Worm (Caenorhabditis elegans) whole organism, midembryonic: ENCODE measurements around the gene clec-238.
"Not testable (repeated sequence)": the region's sequence is repeated elsewhere in the genome, so short reads cannot be mapped to it uniquely, and the experiment has no call there.

ENCODE experiments used
- flt-1 ChIP-seq: fragments of 200-800 bp; sonication (Bioruptor generic); IDR thresholded peaks from 2 replicates; pipeline ENCODE4 v1.3.6; 2022; ENCODE audit warnings: missing genetic modification characterization, missing compliant biosample characterization
- med-1 ChIP-seq: sonication (generic microtip); optimal IDR thresholded peaks from 2 replicates; lab custom pipeline; 2017; ENCODE audit warnings: missing genetic modification characterization, mild to moderate bottlenecking, missing compliant biosample characterization, antibody characterized with exemption, missing genetic modification reagents; ENCODE audit not compliant: insufficient read depth

DNA sequence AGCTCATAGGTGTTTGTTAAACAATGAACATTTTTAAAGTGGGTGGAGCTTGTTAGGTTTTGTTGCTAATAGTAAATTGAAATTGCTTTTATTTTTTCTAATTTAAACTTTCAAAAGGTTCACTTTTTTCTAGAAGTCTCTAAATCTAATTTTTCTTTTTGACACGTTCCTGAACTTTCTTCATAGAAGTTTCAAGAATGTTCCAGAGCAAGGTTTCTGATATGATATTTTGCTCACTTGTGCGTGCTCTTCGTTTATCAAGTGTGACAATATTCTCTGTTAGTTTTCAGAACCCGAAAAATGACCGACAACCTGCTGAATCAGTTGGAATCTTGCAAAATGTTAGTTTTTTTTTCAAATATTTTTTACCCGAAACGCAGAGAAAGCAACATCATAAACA, 12.9 kb upstream of the clec-238 start, which contains the start of gene fbxa-148:
- TF ChIP-seq med-1; flt-1 (GFP tag; lab: Robert Waterston, UW): not testable (repeated sequence)
